Worm (Caenorhabditis elegans) whole organism, L1 larva: ENCODE results near the gene fbxb-87.

ENCODE experiments used
- C34B4.2 ChIP-seq: sonication (generic microtip); optimal IDR thresholded peaks from 2 replicates; lab custom pipeline; 2017; ENCODE audit warnings: mild to moderate bottlenecking, missing genetic modification characterization, missing compliant biosample characterization
- F16B12.6 ChIP-seq: fragments of 150-350 bp; optimal IDR thresholded peaks from 2 replicates; lab custom pipeline; 2014; ENCODE audit warnings: missing biosample characterization, missing genetic modification characterization
- Y116A8C.19 ChIP-seq: sonication (generic microtip); optimal IDR thresholded peaks from 2 replicates; lab custom pipeline; 2016; ENCODE audit warnings: missing compliant biosample characterization, missing genetic modification characterization, borderline replicate concordance
- aha-1 ChIP-seq: fragments of 150-350 bp; optimal IDR thresholded peaks from 2 replicates; lab custom pipeline; 2014; ENCODE audit warnings: missing biosample characterization, missing genetic modification characterization
- aly-2 ChIP-seq: fragments of 150-350 bp; optimal IDR thresholded peaks from 2 replicates; lab custom pipeline; 2014; ENCODE audit warnings: missing biosample characterization, missing genetic modification characterization
- ama-1 ChIP-seq: fragments of 150-350 bp; optimal IDR thresholded peaks from 2 replicates; lab custom pipeline; 2014
- ceh-63 ChIP-seq: fragments of 200-800 bp; sonication (Bioruptor generic); optimal IDR thresholded peaks from 2 replicates; lab custom pipeline; 2018; ENCODE audit warnings: mild to moderate bottlenecking, missing genetic modification characterization, missing compliant biosample characterization
- ceh-8 ChIP-seq: fragments of 200-800 bp; sonication (Bioruptor generic); optimal IDR thresholded peaks from 2 replicates; lab custom pipeline; 2018; ENCODE audit warnings: mild to moderate bottlenecking, missing genetic modification characterization, moderate library complexity, missing compliant biosample characterization
- ceh-82 ChIP-seq, 3 experiments: fragments of 150-350 bp in 1 of 3; sonication (generic microtip) in 2 of 3; optimal IDR thresholded peaks; 2 replicates each; lab custom pipeline; 2014 to 2017; ENCODE audit warnings: missing biosample characterization in 3 of 3, missing genetic modification characterization in 3 of 3
- ceh-90 ChIP-seq: sonication (generic microtip); optimal IDR thresholded peaks from 2 replicates; lab custom pipeline; 2016; ENCODE audit warnings: missing genetic modification characterization, missing compliant biosample characterization
- ces-1 ChIP-seq: fragments of 150-350 bp; optimal IDR thresholded peaks from 2 replicates; lab custom pipeline; 2014; ENCODE audit warnings: missing biosample characterization, missing genetic modification reagents, missing genetic modification characterization
- egl-13 ChIP-seq: sonication (generic microtip); optimal IDR thresholded peaks from 2 replicates; lab custom pipeline; 2016; ENCODE audit warnings: missing genotype, missing genetic modification reagents, missing genetic modification characterization, missing compliant biosample characterization
- egl-27 ChIP-seq, 2 experiments: fragments of 150-350 bp in 1 of 2; sonication (generic microtip); optimal IDR thresholded peaks; 3 replicates each; lab custom pipeline; 2017 to 2018; ENCODE audit warnings: missing biosample characterization in 2 of 2, missing genetic modification characterization in 2 of 2, missing genetic modification reagents in 2 of 2
- elt-2 ChIP-seq: sonication (generic microtip); optimal IDR thresholded peaks from 2 replicates; lab custom pipeline; 2016; ENCODE audit warnings: missing genetic modification characterization, mild to moderate bottlenecking, inconsistent platforms, missing compliant biosample characterization, missing genetic modification reagents
- elt-3 ChIP-seq, 6 experiments: fragments of 150-350 bp in 1 of 6; sonication (generic microtip); optimal IDR thresholded peaks; 2 replicates each; lab custom pipeline; 2017 to 2018; ENCODE audit warnings: missing biosample characterization in 6 of 6, missing genetic modification characterization in 6 of 6, inconsistent platforms in 1 of 6
- ets-5 ChIP-seq: fragments of 200-800 bp; sonication (Bioruptor generic); IDR thresholded peaks from 2 replicates; pipeline ENCODE4 v1.3.6; 2022; ENCODE audit warnings: missing genetic modification characterization, missing compliant biosample characterization
- fkh-10 ChIP-seq: sonication (generic microtip); optimal IDR thresholded peaks from 2 replicates; lab custom pipeline; 2017; ENCODE audit warnings: missing biosample characterization, missing genetic modification reagents, missing genetic modification characterization
- fkh-4 ChIP-seq: sonication (generic microtip); optimal IDR thresholded peaks from 2 replicates; lab custom pipeline; 2016; ENCODE audit warnings: missing compliant biosample characterization, missing genetic modification characterization, borderline replicate concordance
- fkh-8 ChIP-seq: sonication (generic microtip); optimal IDR thresholded peaks from 2 replicates; lab custom pipeline; 2016; ENCODE audit warnings: mild to moderate bottlenecking, missing genetic modification characterization, missing compliant biosample characterization
- fos-1 ChIP-seq: fragments of 150-350 bp; optimal IDR thresholded peaks from 2 replicates; lab custom pipeline; 2014; ENCODE audit warnings: missing biosample characterization, missing genetic modification characterization
- grh-1 ChIP-seq: fragments of 200-800 bp; sonication (Bioruptor generic); IDR thresholded peaks from 2 replicates; pipeline ENCODE4 v1.3.6; 2022; ENCODE audit warnings: missing genetic modification reagents, missing genetic modification characterization, missing compliant biosample characterization
- hlh-4 ChIP-seq: sonication (generic microtip); optimal IDR thresholded peaks from 2 replicates; lab custom pipeline; 2016; ENCODE audit warnings: mild to moderate bottlenecking, missing genetic modification characterization, missing compliant biosample characterization
- isw-1 ChIP-seq: fragments of 200-800 bp; sonication (Bioruptor generic); IDR thresholded peaks from 2 replicates; pipeline ENCODE4 v1.3.6; 2022; ENCODE audit warnings: missing genetic modification characterization, missing compliant biosample characterization
- lin-15B ChIP-seq: fragments of 150-350 bp; sonication (generic microtip); optimal IDR thresholded peaks from 3 replicates; lab custom pipeline; 2014; ENCODE audit warnings: missing biosample characterization, missing genetic modification characterization
- lin-35 ChIP-seq, 2 experiments: fragments of 150-350 bp; optimal IDR thresholded peaks; 2 replicates each; lab custom pipeline; 2014; ENCODE audit warnings: missing biosample characterization in 2 of 2, missing genetic modification characterization in 2 of 2, missing genetic modification reagents in 2 of 2
- lsy-2 ChIP-seq, 2 experiments: fragments of 150-350 bp; optimal IDR thresholded peaks; 2 replicates each; lab custom pipeline; 2014; ENCODE audit warnings: missing biosample characterization in 2 of 2, missing genetic modification characterization in 2 of 2
- mab-9 ChIP-seq: fragments of 200-800 bp; sonication (Bioruptor generic); IDR thresholded peaks from 2 replicates; pipeline ENCODE4 v1.3.6; 2022; ENCODE audit warnings: missing genetic modification reagents, missing genetic modification characterization, missing compliant biosample characterization
- mdl-1 ChIP-seq, 2 experiments: fragments of 150-350 bp; optimal IDR thresholded peaks; 2 replicates each; lab custom pipeline; 2014 to 2017; ENCODE audit warnings: missing biosample characterization in 2 of 2, missing genetic modification characterization in 2 of 2, inconsistent platforms in 1 of 2
- nhr-28 ChIP-seq: fragments of 150-350 bp; optimal IDR thresholded peaks from 2 replicates; lab custom pipeline; 2014; ENCODE audit warnings: missing biosample characterization, missing genetic modification characterization
- nhr-71 ChIP-seq: sonication (generic microtip); optimal IDR thresholded peaks from 2 replicates; lab custom pipeline; 2016; ENCODE audit warnings: mild to moderate bottlenecking, missing genetic modification characterization, moderate library complexity, missing compliant biosample characterization
- nhr-77 ChIP-seq: fragments of 150-350 bp; optimal IDR thresholded peaks from 2 replicates; lab custom pipeline; 2014; ENCODE audit warnings: missing biosample characterization, missing genetic modification characterization
- nhr-84 ChIP-seq: sonication (generic microtip); optimal IDR thresholded peaks from 2 replicates; lab custom pipeline; 2017; ENCODE audit warnings: missing biosample characterization, missing genetic modification characterization
- nhr-85 ChIP-seq: sonication (generic microtip); peaks from one replicate; lab custom pipeline; 2016; ENCODE audit warnings: missing genetic modification characterization, inconsistent platforms, missing compliant biosample characterization
- pag-3 ChIP-seq: sonication (generic microtip); optimal IDR thresholded peaks from 2 replicates; lab custom pipeline; 2017; ENCODE audit warnings: missing genetic modification characterization, mild to moderate bottlenecking, missing compliant biosample characterization, antibody characterized with exemption, borderline replicate concordance; ENCODE audit not compliant: insufficient read depth
- pax-3 ChIP-seq: fragments of 200-800 bp; sonication (Bioruptor generic); optimal IDR thresholded peaks from 2 replicates; lab custom pipeline; 2018; ENCODE audit warnings: mild to moderate bottlenecking, missing genetic modification characterization, moderate library complexity, missing compliant biosample characterization
- pqm-1 ChIP-seq: sonication (generic microtip); optimal IDR thresholded peaks from 3 replicates; lab custom pipeline; 2017; ENCODE audit warnings: missing biosample characterization, missing genetic modification characterization
- rnt-1 ChIP-seq: sonication (generic microtip); optimal IDR thresholded peaks from 2 replicates; lab custom pipeline; 2016; ENCODE audit warnings: mild to moderate bottlenecking, missing genetic modification characterization, moderate library complexity, missing compliant biosample characterization
- skn-1 ChIP-seq: fragments of 150-350 bp; optimal IDR thresholded peaks from 2 replicates; lab custom pipeline; 2014; ENCODE audit warnings: missing biosample characterization, missing genetic modification characterization
- snpc-4 ChIP-seq: fragments of 150-350 bp; optimal IDR thresholded peaks from 2 replicates; lab custom pipeline; 2014; ENCODE audit warnings: missing biosample characterization, missing genetic modification characterization
- snu-23 ChIP-seq: sonication (generic microtip); optimal IDR thresholded peaks from 2 replicates; lab custom pipeline; 2016; ENCODE audit warnings: missing genetic modification characterization, missing compliant biosample characterization
- sptf-1 ChIP-seq: fragments of 150-350 bp; optimal IDR thresholded peaks from 2 replicates; lab custom pipeline; 2014; ENCODE audit warnings: missing biosample characterization, missing genetic modification characterization
- sup-37 ChIP-seq: fragments of 200-800 bp; sonication (Bioruptor generic); optimal IDR thresholded peaks from 2 replicates; lab custom pipeline; 2018; ENCODE audit warnings: mild to moderate bottlenecking, missing genetic modification characterization, missing compliant biosample characterization
- swsn-7 ChIP-seq: sonication (generic microtip); optimal IDR thresholded peaks from 2 replicates; lab custom pipeline; 2016; ENCODE audit warnings: missing genetic modification characterization, missing compliant biosample characterization
- tlp-1 ChIP-seq: fragments of 150-350 bp; optimal IDR thresholded peaks from 2 replicates; lab custom pipeline; 2014; ENCODE audit warnings: missing biosample characterization, missing genetic modification characterization
- unc-30 ChIP-seq: sonication (generic microtip); optimal IDR thresholded peaks from 2 replicates; lab custom pipeline; 2017; ENCODE audit warnings: missing biosample characterization, missing genetic modification characterization
- unc-62 ChIP-seq: fragments of 150-350 bp; optimal IDR thresholded peaks from 2 replicates; lab custom pipeline; 2014; ENCODE audit warnings: missing biosample characterization, missing genetic modification reagents, missing genetic modification characterization
- unc-98 ChIP-seq: fragments of 200-800 bp; sonication (Bioruptor generic); IDR thresholded peaks from 2 replicates; pipeline ENCODE4 v1.3.6; 2022; ENCODE audit warnings: missing genetic modification characterization, missing compliant biosample characterization
- vab-15 ChIP-seq: sonication (generic microtip); optimal IDR thresholded peaks from 2 replicates; lab custom pipeline; 2017; ENCODE audit warnings: missing genotype, mild to moderate bottlenecking, missing genetic modification characterization, missing compliant biosample characterization
- xbp-1 ChIP-seq: sonication (generic microtip); optimal IDR thresholded peaks from 2 replicates; lab custom pipeline; 2016; ENCODE audit warnings: missing genetic modification characterization, missing compliant biosample characterization
- zag-1 ChIP-seq: fragments of 150-350 bp; optimal IDR thresholded peaks from 2 replicates; lab custom pipeline; 2014; ENCODE audit warnings: missing biosample characterization, missing genetic modification characterization
- ztf-11 ChIP-seq, 2 experiments: sonication (generic microtip); optimal IDR thresholded peaks; 2 replicates each; lab custom pipeline; 2016 to 2017; ENCODE audit warnings: missing genetic modification characterization in 2 of 2, missing biosample characterization in 1 of 2, missing compliant biosample characterization in 1 of 2
- ztf-4 ChIP-seq: fragments of 150-350 bp; optimal IDR thresholded peaks from 2 replicates; lab custom pipeline; 2014; ENCODE audit warnings: missing biosample characterization, missing genetic modification characterization

Gene fbxb-87

ce11 chrIII:10848858-10849257 is 45.5 kb upstream of the fbxb-87 start, which contains the start of the genes fbxb-85 and hex-3 (continued):
- TF ChIP-seq nhr-77 (tag; lab: Kevin White, UChicago) (peak; percentile 90), lin-35 (GFP tag; optimal IDR thresholded peaks at IDR 0.05; lab: Kevin White, UChicago) (peak; percentile 90 to 96), pqm-1 (tag; lab: Kevin White, UChicago) (no peak), fkh-4 (peak; percentile 75), egl-13 (peak; percentile 92), mdl-1 (tag; optimal IDR thresholded peaks at IDR 0.05; lab: Kevin White, UChicago) (peak in 1 of 2 experiments; percentile 86), unc-62 (GFP tag; lab: Kevin White, UChicago) (peak; percentile 5)

- no peak for TF ChIP-seq aha-1 (tag; lab: Kevin White, UChicago)
- no peak for TF ChIP-seq fkh-10 (GFP tag; lab: Kevin White, UChicago)
- TF ChIP-seq swsn-7 (tag; lab: Kevin White, UChicago), result no peak
- no peak for TF ChIP-seq ceh-8 (GFP tag; lab: Kevin White, UChicago)
- TF ChIP-seq tlp-1 (tag; lab: Kevin White, UChicago), result no peak
- TF ChIP-seq fkh-8 (tag; lab: Kevin White, UChicago), result peak; percentile 50
- no peak for TF ChIP-seq aly-2 (tag; lab: Kevin White, UChicago)
- TF ChIP-seq ces-1 (GFP tag; lab: Kevin White, UChicago), result no peak
- no peak for TF ChIP-seq ceh-63
- TF ChIP-seq nhr-84 (tag; lab: Kevin White, UChicago), result no peak
- TF ChIP-seq skn-1 (tag; lab: Kevin White, UChicago), result peak; percentile 5
- no peak for TF ChIP-seq vab-15 (tag; lab: Kevin White, UChicago)
- peak; percentile 56 for TF ChIP-seq rnt-1 (tag; lab: Kevin White, UChicago)
- TF ChIP-seq ztf-11 (tag; optimal IDR thresholded peaks at IDR 0.05; lab: Kevin White, UChicago), result no peak
- no peak for TF ChIP-seq zag-1 (tag; lab: Kevin White, UChicago)
- TF ChIP-seq snpc-4, result no peak
- no peak for TF ChIP-seq nhr-77 (tag; lab: Kevin White, UChicago)
- TF ChIP-seq nhr-85, result no peak
- no peak for TF ChIP-seq nhr-28 (tag; lab: Kevin White, UChicago)
- TF ChIP-seq lsy-2 (tag; optimal IDR thresholded peaks at IDR 0.05; lab: Kevin White, UChicago), result peak in 1 of 2 experiments; percentile 3
- TF ChIP-seq ceh-90, result no peak
- TF ChIP-seq ceh-82 (tag; optimal IDR thresholded peaks at IDR 0.05; lab: Kevin White, UChicago), result peak in 2 of 3 experiments; percentile 9 to 29
- no peak for TF ChIP-seq sptf-1
- TF ChIP-seq mdl-1 (tag; optimal IDR thresholded peaks at IDR 0.05; lab: Kevin White, UChicago), result no peak
- no peak for TF ChIP-seq grh-1 (GFP tag; lab: Robert Waterston, UW)
- no peak for TF ChIP-seq elt-3 (tag; optimal IDR thresholded peaks at IDR 0.05; lab: Kevin White, UChicago)
- TF ChIP-seq nhr-71, result peak; percentile 46
- 0 out of 2 replicates have a peak, but pooled peaks have one; percentile 11 for TF ChIP-seq mab-9 (GFP tag; lab: Robert Waterston, UW)
- TF ChIP-seq Y116A8C.19 (tag; lab: Kevin White, UChicago), result no peak
- no peak for TF ChIP-seq F16B12.6
- TF ChIP-seq ets-5 (GFP tag; lab: Robert Waterston, UW), result no peak
- TF ChIP-seq isw-1, result no peak
- TF ChIP-seq elt-2, result no peak
- TF ChIP-seq xbp-1 (tag; lab: Kevin White, UChicago), result no peak
- no peak for TF ChIP-seq hlh-4 (tag; lab: Kevin White, UChicago)
- no peak for TF ChIP-seq unc-98
- no peak for TF ChIP-seq lin-15B
- no peak for TF ChIP-seq fos-1 (tag; lab: Kevin White, UChicago)
- no peak for TF ChIP-seq ama-1 (lab: Kevin White, UChicago)
- no peak for TF ChIP-seq egl-27 (tag; optimal IDR thresholded peaks at IDR 0.05; lab: Kevin White, UChicago)
- no peak for TF ChIP-seq C34B4.2 (tag; lab: Kevin White, UChicago)
- no peak for TF ChIP-seq unc-30 (tag; lab: Kevin White, UChicago)
- TF ChIP-seq sup-37 (GFP tag; lab: Kevin White, UChicago), result no peak
- TF ChIP-seq pax-3 (tag; lab: Kevin White, UChicago), result no peak
- TF ChIP-seq snu-23 (GFP tag; lab: Kevin White, UChicago), result peak; percentile 26
- TF ChIP-seq pag-3 (tag; lab: Kevin White, UChicago), result no peak
- TF ChIP-seq ztf-4 (tag; lab: Kevin White, UChicago), result no peak
Observed at ce11 chrIII:10855398-10855880, 38.9 kb upstream of the fbxb-87 start, which contains the start of gene Y39A1C.1. Gene Y39A1C.1, plus strand, starts transcription at chrIII:10855448.
